Worm (Caenorhabditis elegans): Measurements from ENCODE around the gene rpb-6.

DNA sequence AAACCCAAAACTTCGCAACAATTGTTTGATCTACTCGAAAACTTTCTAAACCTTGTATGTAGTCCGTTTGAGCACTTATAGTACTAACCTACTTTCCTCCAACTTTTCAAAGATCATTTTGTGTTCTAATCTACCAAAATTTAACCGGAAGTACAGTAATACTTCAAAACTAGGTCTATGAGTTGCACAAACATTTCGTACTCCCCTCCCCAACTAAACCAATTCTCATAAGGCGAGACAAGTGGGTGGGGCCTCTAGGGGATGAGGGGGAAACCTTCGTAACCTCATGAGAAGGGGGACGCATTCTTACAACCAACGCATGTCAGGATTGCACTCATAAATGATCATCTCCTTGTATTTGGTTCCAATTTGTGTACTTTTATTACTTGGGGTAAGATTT is 42.8 kb downstream of the rpb-6 start, which contains the start of gene cutl-9:
- no peak for TF ChIP-seq ama-1 (optimal IDR thresholded peaks at IDR 0.05)
- no peak for TF ChIP-seq scrt-1 (GFP tag; IDR thresholded peaks at IDR 0.05)
- no peak for TF ChIP-seq B0310.2 (tag; optimal IDR thresholded peaks at IDR 0.05)
- no peak for TF ChIP-seq flt-1 (GFP tag; IDR thresholded peaks at IDR 0.05)
- no peak for TF ChIP-seq aly-1 (tag; optimal IDR thresholded peaks at IDR 0.05)
- no peak for TF ChIP-seq F13C5.2 (tag; optimal IDR thresholded peaks at IDR 0.05)
- no peak for TF ChIP-seq sea-1 (GFP tag; conservative IDR thresholded peaks at IDR 0.05)
- TF ChIP-seq ets-7 (tag; optimal IDR thresholded peaks at IDR 0.05): no peak
- no peak for TF ChIP-seq pes-1 (GFP tag; IDR thresholded peaks at IDR 0.05)
- TF ChIP-seq tbx-11 (GFP tag; IDR thresholded peaks at IDR 0.05): no peak
